Worm (Caenorhabditis elegans): Measurements from ENCODE around the gene F58A4.6.
A peak's percentile ranks its signal among the peaks of the same experiment; 100 is the strongest.

The F58A4.6 gene

ce11 chrIII:9661119-9661518 lies 46.8 kb downstream of the F58A4.6 start:
- TF ChIP-seq aptf-2 (GFP tag; conservative IDR thresholded peaks at IDR 0.05) (no peak), ama-1 (optimal IDR thresholded peaks at IDR 0.05) (no peak), ama-1 (GFP tag; optimal IDR thresholded peaks at IDR 0.05) (no peak), K12H6.12 (tag; optimal IDR thresholded peaks at IDR 0.05) (no peak), C17E4.6 (GFP tag; IDR thresholded peaks at IDR 0.05) (no peak), F49E8.2 (tag; optimal IDR thresholded peaks at IDR 0.05; ENCODE audit: insufficient read depth) (no peak), Y53G8AR.9 (GFP tag; conservative IDR thresholded peaks at IDR 0.05) (no peak)

- TF ChIP-seq zfh-2 (GFP tag; conservative IDR thresholded peaks at IDR 0.05) (no peak; the same call in 1 of the 2 replicates), F22D6.2 (tag; optimal IDR thresholded peaks at IDR 0.05) (no peak), K12H6.12 (tag; optimal IDR thresholded peaks at IDR 0.05) (peak; percentile 22), madf-3 (GFP tag; IDR thresholded peaks at IDR 0.05) (no peak), F23B12.7 (tag; optimal IDR thresholded peaks at IDR 0.05; ENCODE audit: insufficient read depth) (no peak)
These were observed 48.1 kb downstream of the F58A4.6 start for ce11 chrIII:9662266-9662959.

- TF ChIP-seq B0336.3 (GFP tag; IDR thresholded peaks at IDR 0.05) (no peak), tbp1 (GFP tag; optimal IDR thresholded peaks at IDR 0.05) (no peak), aptf-2 (GFP tag; conservative IDR thresholded peaks at IDR 0.05) (no peak), C06A6.2 (GFP tag; conservative IDR thresholded peaks at IDR 0.05) (no peak), repo-1 (tag; optimal IDR thresholded peaks at IDR 0.05) (no peak), cebp-1 (GFP tag; IDR thresholded peaks at IDR 0.05) (no peak), cebp-1 (tag; optimal IDR thresholded peaks at IDR 0.05) (no peak), egl-18 (GFP tag; IDR thresholded peaks at IDR 0.05) (no peak)
These were observed 49.7 kb downstream of the F58A4.6 start for ce11 chrIII:9663943-9664342.

ce11 chrIII:9664484-9665221 lies 50.4 kb downstream of the F58A4.6 start:
- TF ChIP-seq ceh-58 (GFP tag; IDR thresholded peaks at IDR 0.05) (no peak), Y53G8AR.9 (GFP tag; conservative IDR thresholded peaks at IDR 0.05) (0 out of 2 replicates have a peak, but pooled peaks have one; percentile 14), ztf-28 (GFP tag; IDR thresholded peaks at IDR 0.05) (no peak), ztf-6 (GFP tag; IDR thresholded peaks at IDR 0.05) (no peak)

All from whole organism, young adult.